Worm (Caenorhabditis elegans): Measurements from ENCODE around the gene F46F5.5.

- no peak for TF ChIP-seq dsc-1 (tag; optimal IDR thresholded peaks at IDR 0.05)
- no peak for TF ChIP-seq nhr-11 (tag; optimal IDR thresholded peaks at IDR 0.05)
- TF ChIP-seq egl-27 (tag; optimal IDR thresholded peaks at IDR 0.05) = no peak
- TF ChIP-seq sptf-1 (tag; optimal IDR thresholded peaks at IDR 0.05) = no peak
- no peak for TF ChIP-seq skn-1 (tag; optimal IDR thresholded peaks at IDR 0.05)
Observed at ce11 chrII:770253-770652, 42.6 kb downstream of the F46F5.5 start, which contains the start of gene C08G5.6.
